Fruit fly (Drosophila melanogaster) whole organism, embryonic: ENCODE measurements around the gene CG43163.
A peak's percentile ranks its signal among the peaks of the same experiment; 100 is the strongest.

Experiments
- Abd-B ChIP-seq: fragments of 200-800 bp; sonication (Bioruptor generic); optimal IDR thresholded peaks from 2 replicates; lab custom pipeline; 2018; ENCODE audit warnings: missing biosample characterization, mild to moderate bottlenecking, missing genetic modification characterization, moderate library complexity
- CG10321 ChIP-seq: fragments of 200-800 bp; sonication (Bioruptor generic); IDR thresholded peaks from 2 replicates; pipeline ENCODE4 v1.3.6; 2022; ENCODE audit warnings: missing biosample characterization, missing genetic modification characterization
- CG10431 ChIP-seq: fragments of 200-800 bp; sonication (Bioruptor generic); optimal IDR thresholded peaks from 3 replicates; lab custom pipeline; 2018; ENCODE audit warnings: missing biosample characterization, mild to moderate bottlenecking, missing genetic modification characterization
- CG10654 ChIP-seq: fragments of 200-800 bp; sonication (Bioruptor generic); optimal IDR thresholded peaks from 2 replicates; lab custom pipeline; 2016; ENCODE audit warnings: missing biosample characterization, missing genetic modification characterization
- CG12071 ChIP-seq: fragments of 200-800 bp; sonication (Bioruptor generic); optimal IDR thresholded peaks from 3 replicates; lab custom pipeline; 2018; ENCODE audit warnings: missing biosample characterization, mild to moderate bottlenecking, missing genetic modification characterization
- CG12104 ChIP-seq: fragments of 200-800 bp; sonication (Bioruptor generic); optimal IDR thresholded peaks from 3 replicates; lab custom pipeline; 2016; ENCODE audit warnings: missing biosample characterization, missing genetic modification characterization
- CG12155 ChIP-seq: fragments of 200-800 bp; sonication (Bioruptor generic); optimal IDR thresholded peaks from 3 replicates; lab custom pipeline; 2016; ENCODE audit warnings: missing biosample characterization, missing genetic modification characterization
- CG12219 ChIP-seq: fragments of 200-800 bp; sonication (Bioruptor generic); optimal IDR thresholded peaks from 3 replicates; lab custom pipeline; 2018; ENCODE audit warnings: missing biosample characterization, mild to moderate bottlenecking, missing genetic modification characterization
- CG14667 ChIP-seq: fragments of 200-800 bp; sonication (Bioruptor generic); IDR thresholded peaks from 2 replicates; pipeline ENCODE4 v1.3.6; 2022; ENCODE audit warnings: missing biosample characterization, missing genetic modification characterization
- CG14860 ChIP-seq: fragments of 200-800 bp; sonication (Bioruptor generic); IDR thresholded peaks from 3 replicates; pipeline ENCODE4 v1.3.6; 2022; ENCODE audit warnings: missing biosample characterization, missing genetic modification characterization; ENCODE audit not compliant: partially characterized antibody
- CG16813 ChIP-seq: fragments of 200-800 bp; sonication (Bioruptor generic); IDR thresholded peaks from 3 replicates; pipeline ENCODE4 v1.3.6; 2022; ENCODE audit warnings: missing biosample characterization, missing genetic modification characterization; ENCODE audit not compliant: partially characterized antibody
- CG16815 ChIP-seq: fragments of 200-800 bp; sonication (Bioruptor generic); optimal IDR thresholded peaks from 3 replicates; lab custom pipeline; 2017; ENCODE audit warnings: missing biosample characterization, mild to moderate bottlenecking, missing genetic modification characterization
- CG18599 ChIP-seq: fragments of 200-800 bp; sonication (Bioruptor generic); optimal IDR thresholded peaks from 3 replicates; lab custom pipeline; 2017; ENCODE audit warnings: missing biosample characterization, missing genetic modification characterization, mild to moderate bottlenecking, moderate library complexity, missing genetic modification reagents
- CG2889 ChIP-seq: fragments of 200-800 bp; sonication (Bioruptor generic); IDR thresholded peaks from 3 replicates; pipeline ENCODE4 v1.3.6; 2022; ENCODE audit warnings: missing biosample characterization, missing genetic modification characterization
- CG30403 ChIP-seq: fragments of 200-800 bp; sonication (Bioruptor generic); optimal IDR thresholded peaks from 3 replicates; lab custom pipeline; 2016; ENCODE audit warnings: missing biosample characterization, missing genetic modification characterization
- CG31365 ChIP-seq: fragments of 200-800 bp; sonication (Bioruptor generic); optimal IDR thresholded peaks from 2 replicates; lab custom pipeline; 2018; ENCODE audit warnings: missing biosample characterization, mild to moderate bottlenecking, missing genetic modification characterization
- CG34376 ChIP-seq: fragments of 200-800 bp; sonication (Bioruptor generic); optimal IDR thresholded peaks from 2 replicates; lab custom pipeline; 2018; ENCODE audit warnings: missing biosample characterization, mild to moderate bottlenecking, missing genetic modification characterization
- CG4730 ChIP-seq: fragments of 200-800 bp; sonication (Bioruptor generic); IDR thresholded peaks from 2 replicates; pipeline ENCODE4 v1.3.6; 2022; ENCODE audit warnings: missing biosample characterization, missing genetic modification characterization
- CG6254 ChIP-seq: fragments of 200-800 bp; sonication (Bioruptor generic); optimal IDR thresholded peaks from 3 replicates; lab custom pipeline; 2017; ENCODE audit warnings: mild to moderate bottlenecking, missing biosample characterization, missing genetic modification reagents, missing genetic modification characterization
- CG7271 ChIP-seq: fragments of 200-800 bp; sonication (Bioruptor generic); optimal IDR thresholded peaks from 2 replicates; lab custom pipeline; 2018; ENCODE audit warnings: missing biosample characterization, mild to moderate bottlenecking, missing genetic modification characterization, moderate library complexity
- CG7357 ChIP-seq: fragments of 200-800 bp; sonication (Bioruptor generic); IDR thresholded peaks from 3 replicates; pipeline ENCODE4 v1.3.6; 2022; ENCODE audit warnings: missing biosample characterization, missing genetic modification characterization
- Elba2 ChIP-seq: fragments of 200-800 bp; sonication (Bioruptor generic); optimal IDR thresholded peaks from 3 replicates; lab custom pipeline; 2016; ENCODE audit warnings: missing biosample characterization, missing genetic modification characterization
- Fer1 ChIP-seq: fragments of 200-800 bp; sonication (Bioruptor generic); optimal IDR thresholded peaks from 2 replicates; lab custom pipeline; 2017; ENCODE audit warnings: missing biosample characterization, mild to moderate bottlenecking, missing genetic modification characterization
- Hr78 ChIP-seq, 2 experiments: fragments of 200-800 bp in 1 of 2; fragments of >200 bp in 1 of 2; sonication (Bioruptor generic) in 1 of 2; optimal IDR thresholded peaks; 2 replicates each; lab custom pipeline; 2017 to 2019; ENCODE audit warnings: missing biosample characterization in 2 of 2, missing genetic modification characterization in 2 of 2, mild to moderate bottlenecking in 1 of 2, moderate library complexity in 1 of 2
- Lhr ChIP-seq: fragments of 200-800 bp; sonication (Bioruptor generic); optimal IDR thresholded peaks from 3 replicates; lab custom pipeline; 2017; ENCODE audit warnings: mild to moderate bottlenecking, missing biosample characterization, missing genetic modification reagents, missing genetic modification characterization
- Mad ChIP-seq: fragments of 200-800 bp; sonication (Bioruptor generic); optimal IDR thresholded peaks from 2 replicates; lab custom pipeline; 2016; ENCODE audit warnings: missing biosample characterization, missing genetic modification characterization
- Med ChIP-seq: fragments of 200-800 bp; sonication (Bioruptor generic); peaks from one replicate; lab custom pipeline; 2016; ENCODE audit warnings: missing biosample characterization, missing genetic modification characterization, mild to moderate bottlenecking, inconsistent platforms, moderate library complexity
- Mrtf ChIP-seq: fragments of 200-800 bp; sonication (Bioruptor generic); IDR thresholded peaks from 3 replicates; pipeline ENCODE4 v1.3.6; 2022; ENCODE audit warnings: missing biosample characterization, missing genetic modification characterization
- Nf-YB ChIP-seq: fragments of 200-800 bp; sonication (Bioruptor generic); optimal IDR thresholded peaks from 3 replicates; lab custom pipeline; 2019; ENCODE audit warnings: missing biosample characterization, mild to moderate bottlenecking, missing genetic modification characterization, moderate library complexity
- PHDP ChIP-seq: fragments of 200-800 bp; sonication (Bioruptor generic); optimal IDR thresholded peaks from 3 replicates; lab custom pipeline; 2018; ENCODE audit warnings: missing biosample characterization, mild to moderate bottlenecking, missing genetic modification characterization, moderate library complexity
- Ptx1 ChIP-seq: fragments of 200-800 bp; sonication (Bioruptor generic); IDR thresholded peaks from 2 replicates; pipeline ENCODE4 v1.3.6; 2022; ENCODE audit warnings: missing biosample characterization, missing genetic modification characterization
- Sox100B ChIP-seq: fragments of 200-800 bp; sonication (Bioruptor generic); optimal IDR thresholded peaks from 3 replicates; lab custom pipeline; 2018; ENCODE audit warnings: missing biosample characterization, mild to moderate bottlenecking, missing genetic modification characterization
- Stat92E ChIP-seq, 3 experiments: fragments of >200 bp in 2 of 3; fragments of 200-800 bp in 1 of 3; sonication (Bioruptor generic) in 1 of 3; optimal IDR thresholded peaks; 2 replicates each; lab custom pipeline; 2017 to 2019; ENCODE audit warnings: missing biosample characterization in 3 of 3, missing genetic modification characterization in 3 of 3, mild to moderate bottlenecking in 1 of 3, moderate library complexity in 1 of 3
- Tbp ChIP-seq: fragments of >200 bp; optimal IDR thresholded peaks from 2 replicates; lab custom pipeline; 2018; ENCODE audit warnings: missing biosample characterization, missing genetic modification characterization
- Xrp1 ChIP-seq: fragments of 200-800 bp; sonication (Bioruptor generic); IDR thresholded peaks from 2 replicates; pipeline ENCODE4 v1.3.6; 2022; ENCODE audit warnings: missing biosample characterization, missing genetic modification characterization
- bbx ChIP-seq: fragments of 200-800 bp; sonication (Bioruptor generic); IDR thresholded peaks from 2 replicates; pipeline ENCODE4 v1.3.6; 2022; ENCODE audit warnings: missing biosample characterization, missing genetic modification characterization; ENCODE audit not compliant: partially characterized antibody
- br ChIP-seq: fragments of >200 bp; optimal IDR thresholded peaks from 2 replicates; lab custom pipeline; 2017
- chm ChIP-seq: fragments of 200-800 bp; sonication (Bioruptor generic); IDR thresholded peaks from 2 replicates; pipeline ENCODE4 v1.3.6; 2022; ENCODE audit warnings: missing biosample characterization, missing genetic modification characterization
- da ChIP-seq: fragments of 200-800 bp; sonication (Bioruptor generic); optimal IDR thresholded peaks from 2 replicates; lab custom pipeline; 2016; ENCODE audit warnings: missing biosample characterization, missing genetic modification characterization
- dimm ChIP-seq: fragments of 200-800 bp; sonication (Bioruptor generic); IDR thresholded peaks from 2 replicates; pipeline ENCODE4 v1.3.6; 2022; ENCODE audit warnings: missing biosample characterization, missing genetic modification characterization
- dmrt99B ChIP-seq: fragments of 200-800 bp; sonication (Bioruptor generic); optimal IDR thresholded peaks from 2 replicates; lab custom pipeline; 2018; ENCODE audit warnings: missing biosample characterization, mild to moderate bottlenecking, missing genetic modification characterization, moderate library complexity
- gsb-n ChIP-seq: fragments of 200-800 bp; sonication (Bioruptor generic); optimal IDR thresholded peaks from 3 replicates; lab custom pipeline; 2018; ENCODE audit warnings: missing biosample characterization, mild to moderate bottlenecking, missing genetic modification characterization
- insv ChIP-seq, 2 experiments: fragments of 200-800 bp; sonication (Bioruptor generic); optimal IDR thresholded peaks; 3 replicates each; lab custom pipeline; 2016 to 2018; ENCODE audit warnings: missing biosample characterization in 2 of 2, missing genetic modification characterization in 2 of 2
- nerfin-2 ChIP-seq: fragments of 200-800 bp; sonication (Bioruptor generic); IDR thresholded peaks from 2 replicates; pipeline ENCODE4 v1.3.6; 2022; ENCODE audit warnings: missing biosample characterization, missing genetic modification characterization; ENCODE audit not compliant: partially characterized antibody
- otp ChIP-seq: fragments of 200-800 bp; sonication (Bioruptor generic); IDR thresholded peaks from 3 replicates; pipeline ENCODE4, ENCODE4 v1.3.6; 2022; ENCODE audit warnings: missing biosample characterization, missing genetic modification characterization
- pros ChIP-seq: fragments of 200-800 bp; sonication (Bioruptor generic); optimal IDR thresholded peaks from 3 replicates; lab custom pipeline; 2019; ENCODE audit warnings: missing biosample characterization, mild to moderate bottlenecking, missing genetic modification characterization, moderate library complexity
- tll ChIP-seq, 2 experiments: fragments of 200-800 bp in 1 of 2; fragments of >200 bp in 1 of 2; sonication (Bioruptor generic) in 1 of 2; optimal IDR thresholded peaks; 2 replicates each; lab custom pipeline; 2017 to 2019; ENCODE audit warnings: missing biosample characterization in 2 of 2, missing genetic modification characterization in 2 of 2, mild to moderate bottlenecking in 1 of 2, moderate library complexity in 1 of 2
- wor ChIP-seq: fragments of 200-800 bp; sonication (Bioruptor generic); IDR thresholded peaks from 2 replicates; pipeline ENCODE4 v1.3.6; 2022; ENCODE audit warnings: missing biosample characterization, missing genetic modification characterization

CG43163 gene

DNA sequence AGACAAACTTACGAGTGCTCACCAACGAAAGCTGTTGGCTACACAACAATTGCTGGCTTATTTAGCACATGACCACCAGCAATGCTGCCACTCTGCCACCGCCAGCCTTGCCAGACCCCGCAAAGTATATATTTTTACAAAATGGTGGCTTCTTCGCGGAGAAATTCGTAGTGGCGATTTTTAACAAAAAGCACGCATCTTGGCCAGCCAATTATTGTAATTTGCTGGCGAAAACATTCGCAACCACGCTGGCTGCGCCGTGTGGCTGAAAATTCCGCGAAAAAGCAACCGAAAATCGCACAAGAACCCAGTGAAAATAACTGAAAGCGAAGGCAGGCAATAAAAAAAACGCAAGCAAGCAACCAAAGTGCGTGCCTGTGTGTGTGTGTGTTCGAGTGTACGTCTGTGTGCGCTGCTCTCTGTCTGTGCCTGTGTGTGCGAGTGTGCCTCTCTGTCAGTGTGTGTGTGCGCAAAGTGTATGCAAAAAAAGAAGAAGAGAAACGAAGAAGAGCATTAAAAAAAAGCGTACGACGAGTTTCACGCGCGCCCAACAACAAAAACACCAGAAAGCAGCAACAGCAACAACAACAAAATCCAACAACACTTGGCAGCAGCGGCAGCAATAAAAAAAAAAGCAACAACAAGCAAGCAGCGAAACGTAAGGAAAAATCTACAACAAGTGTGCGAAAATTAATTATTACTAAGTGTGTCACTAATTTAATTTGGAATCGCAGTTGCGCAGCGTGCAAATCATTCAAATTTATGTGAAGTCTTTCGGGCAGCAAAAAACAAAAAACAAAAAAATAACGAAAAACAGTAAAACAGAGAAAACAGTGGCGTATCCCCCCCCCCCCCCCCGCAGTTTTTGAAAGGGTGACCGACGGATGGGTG, 56.9 kb downstream of the CG43163 start, which contains the start of gene Gug (continued):
- TF ChIP-seq CG10654 (GFP tag; lab: Kevin White, UChicago) (no peak), dimm (no peak), CG16815 (GFP tag; lab: Kevin White, UChicago) (no peak), PHDP (tag; lab: Kevin White, UChicago) (no peak), Xrp1 (GFP tag; lab: Robert Waterston, UW) (no peak), CG18599 (peak; percentile 13), Mad (GFP tag; lab: Kevin White, UChicago) (no peak), Tbp (GFP tag; lab: Kevin White, UChicago) (no peak), CG14667 (GFP tag; lab: Robert Waterston, UW) (no peak), CG31365 (tag; lab: Kevin White, UChicago) (no peak), CG4730 (GFP tag; lab: Robert Waterston, UW) (no peak), Fer1 (GFP tag; lab: Kevin White, UChicago) (peak; percentile 62), CG16813 (GFP tag; lab: Robert Waterston, UW) (no peak; the same call in 2 of the 3 replicates), Lhr (GFP tag; lab: Kevin White, UChicago) (peak; percentile 42), Stat92E (GFP tag; optimal IDR thresholded peaks at IDR 0.05; lab: Kevin White, UChicago) (peak in 1 of 3 experiments; percentile 53), CG30403 (GFP tag; lab: Kevin White, UChicago) (no peak), wor (GFP tag; lab: Robert Waterston, UW) (no peak), CG2889 (GFP tag; lab: Robert Waterston, UW) (no peak), CG7271 (tag; lab: Kevin White, UChicago) (no peak), Nf-YB (GFP tag; lab: Kevin White, UChicago) (no peak), Abd-B (GFP tag; lab: Kevin White, UChicago) (peak; percentile 79), pros (GFP tag; lab: Kevin White, UChicago) (peak; percentile 45), gsb-n (tag; lab: Kevin White, UChicago) (no peak), chm (GFP tag; lab: Robert Waterston, UW) (peak; percentile 73), dmrt99B (no peak), da (GFP tag; lab: Kevin White, UChicago) (no peak), Med (GFP tag; lab: Kevin White, UChicago) (peak; percentile 76), CG34376 (GFP tag; lab: Kevin White, UChicago) (peak; percentile 6), Hr78 (GFP tag; optimal IDR thresholded peaks at IDR 0.05; lab: Kevin White, UChicago) (no peak), Sox100B (no peak), br (no peak), CG12155 (GFP tag; lab: Kevin White, UChicago) (no peak), nerfin-2 (GFP tag; lab: Robert Waterston, UW) (no peak), CG10431 (GFP tag; lab: Kevin White, UChicago) (no peak), Elba2 (GFP tag; lab: Kevin White, UChicago) (no peak), CG12219 (GFP tag; lab: Kevin White, UChicago) (no peak), tll (GFP tag; optimal IDR thresholded peaks at IDR 0.05; lab: Kevin White, UChicago) (no peak), CG12104 (no peak), Ptx1 (GFP tag; lab: Robert Waterston, UW) (no peak), CG10321 (GFP tag; lab: Robert Waterston, UW) (no peak), otp (GFP tag; lab: Robert Waterston, UW) (no peak), Mrtf (GFP tag; lab: Robert Waterston, UW) (no peak; the same call in 2 of the 3 replicates), bbx (GFP tag; lab: Robert Waterston, UW) (no peak), insv (GFP tag; optimal IDR thresholded peaks at IDR 0.05; lab: Kevin White, UChicago) (no peak), CG12071 (GFP tag; lab: Kevin White, UChicago) (no peak), CG6254 (GFP tag; lab: Kevin White, UChicago) (no peak), CG14860 (GFP tag; lab: Robert Waterston, UW) (no peak), CG7357 (GFP tag; lab: Robert Waterston, UW) (no peak)
